Fruit fly (Drosophila melanogaster) S2 (cell line): ENCODE results near the gene Jhbp3.

ENCODE experiments used
- CG8478 ChIP-seq: fragments of >200 bp; optimal IDR thresholded peaks from 2 replicates; lab custom pipeline; 2018
- CTCF ChIP-seq, 2 experiments: fragments of >200 bp; optimal IDR thresholded peaks; 2 replicates each; lab custom pipeline; 2018

DNA sequence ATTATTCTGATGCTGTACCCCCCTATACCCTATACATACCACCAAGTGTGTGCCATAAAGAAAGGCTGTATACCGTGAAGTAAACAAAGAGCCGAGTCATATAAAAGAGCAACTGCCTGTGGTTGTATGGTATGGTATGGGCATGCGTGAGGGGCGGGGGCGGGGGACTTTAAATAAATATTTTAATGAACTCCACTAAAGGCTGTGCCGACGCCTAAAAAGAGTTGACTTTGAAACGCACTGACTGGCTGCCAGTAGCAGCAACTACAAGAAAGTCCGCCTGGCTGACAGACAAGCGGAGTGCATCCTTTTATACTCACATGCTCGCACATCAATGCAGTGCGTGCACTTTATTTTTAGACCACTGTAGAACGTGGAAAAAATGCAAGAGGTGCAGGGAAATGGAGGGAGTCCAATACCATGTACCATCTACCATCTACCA, 40.6 kb downstream of the Jhbp3 start:
- TF ChIP-seq CG8478 (no peak), CTCF (optimal IDR thresholded peaks at IDR 0.05; lab: Kevin White, UChicago) (no peak)
